Worm (Caenorhabditis elegans): Measurements from ENCODE around the gene nhr-172.

ce11 chrV:7514939-7515338 lies 6.1 kb downstream of the nhr-172 start, which contains the start of gene srb-18:
- TF ChIP-seq nhr-76 (tag; optimal IDR thresholded peaks at IDR 0.05) (no peak), unc-62 (GFP tag; optimal IDR thresholded peaks at IDR 0.05) (no peak), unc-39 (tag; optimal IDR thresholded peaks at IDR 0.05) (no peak), ztf-11 (tag; optimal IDR thresholded peaks at IDR 0.05) (no peak), nhr-2 (tag; optimal IDR thresholded peaks at IDR 0.05) (no peak), unc-120 (tag; optimal IDR thresholded peaks at IDR 0.05; ENCODE audit: poor library complexity, severe bottlenecking) (no peak)

All from whole organism, mixed stage, embryonic.